Worm (Caenorhabditis elegans) whole organism, late embryonic: ENCODE measurements around the gene T17A3.12.
"Not testable (repeated sequence)": the region's sequence is repeated elsewhere in the genome, so short reads cannot be mapped to it uniquely, and the experiment has no call there.

ENCODE experiments used
- C08G9.2 ChIP-seq: sonication (generic microtip); optimal IDR thresholded peaks from 2 replicates; lab custom pipeline; 2016; ENCODE audit warnings: mild to moderate bottlenecking, missing genetic modification characterization, moderate library complexity, missing compliant biosample characterization
- C38D4.7 ChIP-seq: fragments of 200-800 bp; sonication (Bioruptor generic); optimal IDR thresholded peaks from 2 replicates; lab custom pipeline; 2018; ENCODE audit warnings: mild to moderate bottlenecking, missing genetic modification characterization, moderate library complexity, missing compliant biosample characterization
- ceh-14 ChIP-seq: sonication (generic microtip); optimal IDR thresholded peaks from 2 replicates; lab custom pipeline; 2016; ENCODE audit warnings: missing genotype, missing genetic modification characterization, missing compliant biosample characterization
- ceh-19 ChIP-seq: fragments of 200-800 bp; sonication (Bioruptor generic); optimal IDR thresholded peaks from 2 replicates; lab custom pipeline; 2018; ENCODE audit warnings: mild to moderate bottlenecking, missing genetic modification characterization, missing compliant biosample characterization
- ceh-22 ChIP-seq: sonication (generic microtip); optimal IDR thresholded peaks from 2 replicates; lab custom pipeline; 2017; ENCODE audit warnings: missing biosample characterization, missing genetic modification characterization
- ceh-24 ChIP-seq: sonication (generic microtip); optimal IDR thresholded peaks from 2 replicates; lab custom pipeline; 2016; ENCODE audit warnings: mild to moderate bottlenecking, missing genetic modification characterization, missing compliant biosample characterization
- ceh-30 ChIP-seq: fragments of 150-350 bp; optimal IDR thresholded peaks from 2 replicates; lab custom pipeline; 2014; ENCODE audit warnings: missing biosample characterization, missing genetic modification characterization
- ceh-31 ChIP-seq: sonication (generic microtip); optimal IDR thresholded peaks from 2 replicates; lab custom pipeline; 2016; ENCODE audit warnings: missing genetic modification characterization, missing compliant biosample characterization
- ceh-34 ChIP-seq: sonication (generic microtip); optimal IDR thresholded peaks from 2 replicates; lab custom pipeline; 2016; ENCODE audit warnings: mild to moderate bottlenecking, missing genetic modification characterization, missing compliant biosample characterization
- ceh-6 ChIP-seq: fragments of 200-800 bp; sonication (Bioruptor generic); optimal IDR thresholded peaks from 2 replicates; lab custom pipeline; 2018; ENCODE audit warnings: mild to moderate bottlenecking, missing genetic modification characterization, missing compliant biosample characterization
- ceh-9 ChIP-seq: sonication (generic microtip); optimal IDR thresholded peaks from 2 replicates; lab custom pipeline; 2016; ENCODE audit warnings: mild to moderate bottlenecking, missing genetic modification characterization, inconsistent platforms, missing compliant biosample characterization
- dmd-4 ChIP-seq: sonication (generic microtip); optimal IDR thresholded peaks from 2 replicates; lab custom pipeline; 2016; ENCODE audit warnings: borderline replicate concordance, missing genetic modification characterization, missing compliant biosample characterization
- elt-2 ChIP-seq: sonication (generic microtip); optimal IDR thresholded peaks from 2 replicates; lab custom pipeline; 2016; ENCODE audit warnings: missing genetic modification reagents, missing genetic modification characterization, missing compliant biosample characterization
- ets-4 ChIP-seq: sonication (generic microtip); optimal IDR thresholded peaks from 2 replicates; lab custom pipeline; 2016; ENCODE audit warnings: missing genetic modification characterization, missing compliant biosample characterization
- fkh-10 ChIP-seq: fragments of 150-350 bp; optimal IDR thresholded peaks from 2 replicates; lab custom pipeline; 2014; ENCODE audit warnings: missing biosample characterization, missing genetic modification reagents, missing genetic modification characterization
- gmeb-2 ChIP-seq: sonication (generic microtip); optimal IDR thresholded peaks from 2 replicates; lab custom pipeline; 2016; ENCODE audit warnings: missing genetic modification characterization, inconsistent platforms, missing compliant biosample characterization
- hlh-13 ChIP-seq: fragments of 200-800 bp; sonication (Bioruptor generic); optimal IDR thresholded peaks from 2 replicates; lab custom pipeline; 2018; ENCODE audit warnings: mild to moderate bottlenecking, missing genetic modification characterization, missing compliant biosample characterization
- hlh-30 ChIP-seq: sonication (generic microtip); optimal IDR thresholded peaks from 2 replicates; lab custom pipeline; 2017; ENCODE audit warnings: antibody characterized with exemption, missing genetic modification characterization, missing compliant biosample characterization; ENCODE audit not compliant: insufficient read depth
- hlh-8 ChIP-seq: sonication (generic microtip); optimal IDR thresholded peaks from 2 replicates; lab custom pipeline; 2016; ENCODE audit warnings: missing genotype, missing genetic modification characterization, missing compliant biosample characterization
- lin-11 ChIP-seq: fragments of 200-800 bp; sonication (Bioruptor generic); optimal IDR thresholded peaks from 2 replicates; lab custom pipeline; 2018; ENCODE audit warnings: mild to moderate bottlenecking, missing genetic modification characterization, missing compliant biosample characterization
- madf-2 ChIP-seq: sonication (generic microtip); optimal IDR thresholded peaks from 2 replicates; lab custom pipeline; 2017; ENCODE audit warnings: missing genetic modification characterization, missing compliant biosample characterization
- nhr-11 ChIP-seq: fragments of 150-350 bp; optimal IDR thresholded peaks from 2 replicates; lab custom pipeline; 2014; ENCODE audit warnings: missing biosample characterization, missing genetic modification characterization
- nhr-232 ChIP-seq: sonication (generic microtip); optimal IDR thresholded peaks from 2 replicates; lab custom pipeline; 2016; ENCODE audit warnings: missing genetic modification characterization, missing compliant biosample characterization
- pat-9 ChIP-seq: fragments of 200-800 bp; sonication (Bioruptor generic); optimal IDR thresholded peaks from 2 replicates; lab custom pipeline; 2018; ENCODE audit warnings: mild to moderate bottlenecking, missing genetic modification characterization, moderate library complexity, missing compliant biosample characterization
- pax-1 ChIP-seq: fragments of 150-350 bp; optimal IDR thresholded peaks from 2 replicates; lab custom pipeline; 2014; ENCODE audit warnings: missing biosample characterization, missing genetic modification characterization
- pha-2 ChIP-seq: sonication (generic microtip); optimal IDR thresholded peaks from 2 replicates; lab custom pipeline; 2017; ENCODE audit warnings: mild to moderate bottlenecking, missing genetic modification characterization, missing compliant biosample characterization
- pros-1 ChIP-seq: fragments of 150-350 bp; optimal IDR thresholded peaks from 2 replicates; lab custom pipeline; 2014; ENCODE audit warnings: missing biosample characterization, missing genetic modification reagents, missing genetic modification characterization
- ref-2 ChIP-seq: sonication (generic microtip); optimal IDR thresholded peaks from 2 replicates; lab custom pipeline; 2016; ENCODE audit warnings: missing genetic modification characterization, missing compliant biosample characterization
- sdc-2 ChIP-seq: sonication (generic microtip); optimal IDR thresholded peaks from 2 replicates; lab custom pipeline; 2016; ENCODE audit warnings: missing genotype, missing genetic modification characterization, missing compliant biosample characterization
- tbx-2 ChIP-seq: sonication (generic microtip); optimal IDR thresholded peaks from 2 replicates; lab custom pipeline; 2016; ENCODE audit warnings: missing genetic modification characterization, missing compliant biosample characterization
- tbx-7 ChIP-seq: sonication (generic microtip); optimal IDR thresholded peaks from 2 replicates; lab custom pipeline; 2016; ENCODE audit warnings: missing genotype, missing genetic modification characterization, missing compliant biosample characterization
- ttx-3 ChIP-seq: sonication (generic microtip); optimal IDR thresholded peaks from 2 replicates; lab custom pipeline; 2016; ENCODE audit warnings: missing genetic modification reagents, missing genetic modification characterization, missing compliant biosample characterization
- unc-42 ChIP-seq: sonication (generic microtip); optimal IDR thresholded peaks from 2 replicates; lab custom pipeline; 2016; ENCODE audit warnings: missing genotype, missing genetic modification characterization, missing compliant biosample characterization
- unc-55 ChIP-seq: sonication (generic microtip); optimal IDR thresholded peaks from 2 replicates; lab custom pipeline; 2017; ENCODE audit warnings: missing biosample characterization, missing genetic modification reagents, missing genetic modification characterization
- unc-86 ChIP-seq: sonication (generic microtip); optimal IDR thresholded peaks from 2 replicates; lab custom pipeline; 2016; ENCODE audit warnings: missing genetic modification characterization, missing compliant biosample characterization
- zip-5 ChIP-seq: sonication (generic microtip); optimal IDR thresholded peaks from 2 replicates; lab custom pipeline; 2016; ENCODE audit warnings: missing genetic modification characterization, missing compliant biosample characterization

T17A3.12 gene

ce11 chrIII:130650-131049 is 14.3 kb downstream of the T17A3.12 start, which contains the start of the genes nhr-280 and C29F9.2:
TSS of gene nhr-280 (minus strand) at chrIII:130750.
TSS of gene C29F9.2 (plus strand) at chrIII:130947.
- TF ChIP-seq nhr-232 (tag; lab: Kevin White, UChicago) (no peak), ceh-34 (tag; lab: Kevin White, UChicago) (no peak), gmeb-2 (no peak), C38D4.7 (GFP tag; lab: Kevin White, UChicago) (no peak), pha-2 (tag; lab: Kevin White, UChicago) (no peak), ceh-30 (tag; lab: Kevin White, UChicago) (no peak), ceh-6 (GFP tag; lab: Kevin White, UChicago) (no peak), ceh-31 (tag; lab: Kevin White, UChicago) (no peak), unc-55 (GFP tag; lab: Kevin White, UChicago) (no peak), ttx-3 (no peak), pros-1 (tag; lab: Kevin White, UChicago) (no peak)
- TF ChIP-seq, all 69 proteins: peak for 0

DNA sequence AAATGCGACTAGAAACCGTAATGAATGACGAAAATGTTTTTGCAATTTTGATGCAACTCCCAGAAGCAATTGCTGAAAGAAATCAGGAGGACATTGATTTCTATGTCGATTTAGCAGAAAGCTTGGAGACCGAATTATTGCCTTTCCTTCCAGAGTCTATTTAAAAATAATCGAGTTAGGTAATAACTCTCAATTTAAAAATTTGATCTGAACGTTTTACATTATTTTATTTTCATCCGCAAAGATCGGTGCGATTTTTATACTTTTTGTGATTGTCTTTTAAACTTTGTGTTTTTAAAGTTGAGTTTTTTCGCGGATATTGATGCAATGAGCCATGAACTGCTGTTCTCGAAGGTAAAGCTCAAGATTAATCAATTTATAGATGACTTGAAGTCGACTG is 20.5 kb downstream of the T17A3.12 start, which contains the start of gene pals-23:
Gene pals-23 (plus strand): TSS at position 301 of the 400 bp plus-strand sequence.
- TF ChIP-seq ceh-19 (no peak), tbx-2 (no peak), fkh-10 (GFP tag; lab: Kevin White, UChicago) (no peak), ceh-14 (tag; lab: Kevin White, UChicago) (no peak), ref-2 (no peak), pros-1 (tag; lab: Kevin White, UChicago) (no peak), nhr-11 (tag; lab: Kevin White, UChicago) (no peak), hlh-30 (tag; lab: Kevin White, UChicago) (no peak), dmd-4 (tag; lab: Kevin White, UChicago) (no peak), ceh-34 (tag; lab: Kevin White, UChicago) (no peak), hlh-8 (no peak), elt-2 (tag; lab: Kevin White, UChicago) (no peak), ceh-9 (no peak), ttx-3 (no peak), ets-4 (tag; lab: Kevin White, UChicago) (no peak), lin-11 (tag; lab: Kevin White, UChicago) (no peak), C08G9.2 (no peak), tbx-7 (tag; lab: Kevin White, UChicago) (no peak)
- TF ChIP-seq, all 69 proteins: peak for 0

DNA sequence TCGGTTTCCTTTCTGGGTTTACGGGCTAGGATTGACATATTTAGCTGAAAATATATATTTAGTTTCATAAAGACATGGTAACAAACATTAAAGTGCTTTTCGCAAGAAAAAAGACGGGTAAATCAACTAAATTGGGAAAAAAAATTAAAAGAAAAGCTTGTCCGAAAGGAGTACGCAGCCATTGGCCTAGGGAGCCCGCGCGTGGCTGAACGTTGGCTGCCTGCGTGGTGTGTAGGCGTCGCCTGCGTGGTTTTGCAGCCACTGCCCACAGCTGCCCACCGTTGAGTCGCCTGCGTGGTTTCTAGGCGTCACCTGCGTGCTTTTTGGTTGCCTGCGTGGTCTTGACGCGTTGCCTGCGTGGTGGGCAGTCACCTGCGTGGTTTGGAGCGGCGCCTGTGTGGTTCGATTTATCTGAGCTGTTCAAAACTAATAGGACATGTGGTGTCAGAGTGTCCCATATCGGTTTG is 23.0 kb downstream of the T17A3.12 start, which contains the start of gene C29F9.12:
Gene C29F9.12 (minus strand): TSS at position 51 of the 467 bp plus-strand sequence.
- TF ChIP-seq pax-1 (tag; lab: Kevin White, UChicago); ceh-22; ttx-3: not testable (repeated sequence)
- TF ChIP-seq, all 69 proteins: peak for 0; not testable (repeated sequence) for 69

- TF ChIP-seq ceh-24 (tag; lab: Kevin White, UChicago) (no peak), unc-86 (tag; lab: Kevin White, UChicago) (no peak), elt-2 (tag; lab: Kevin White, UChicago) (no peak), ceh-6 (GFP tag; lab: Kevin White, UChicago) (no peak), sdc-2 (tag; lab: Kevin White, UChicago) (no peak), unc-42 (no peak), madf-2 (tag; lab: Kevin White, UChicago) (no peak), fkh-10 (GFP tag; lab: Kevin White, UChicago) (no peak), zip-5 (no peak)
Measured at ce11 chrIII:120199-120598, 24.8 kb downstream of the T17A3.12 start, which contains the start of gene pals-24. TSS of gene pals-24 (plus strand) at chrIII:120435.

- no peak for TF ChIP-seq pat-9 (tag; lab: Kevin White, UChicago)
- no peak for TF ChIP-seq hlh-13
- no peak for TF ChIP-seq zip-5
- TF ChIP-seq, all 69 proteins: peak for 0
Measured at ce11 chrIII:117857-118256, 27.1 kb downstream of the T17A3.12 start.
